Fruit fly (Drosophila melanogaster) whole organism, embryonic: ENCODE measurements around the gene Cby.

Experiments used
- Aef1 ChIP-seq: fragments of 200-800 bp; sonication (Bioruptor generic); IDR thresholded peaks from 3 replicates; pipeline ENCODE4 v1.3.6; 2022; ENCODE audit warnings: missing biosample characterization, missing genetic modification characterization
- Atf6 ChIP-seq: fragments of 200-800 bp; sonication (Bioruptor generic); IDR thresholded peaks from 2 replicates; pipeline ENCODE4 v1.3.6; 2022; ENCODE audit warnings: missing biosample characterization, missing genetic modification characterization
- Bdp1 ChIP-seq: fragments of 200-800 bp; sonication (Bioruptor generic); optimal IDR thresholded peaks from 3 replicates; lab custom pipeline; 2016; ENCODE audit warnings: missing biosample characterization, missing genetic modification characterization
- Blimp-1 ChIP-seq: fragments of 200-800 bp; sonication (Bioruptor generic); optimal IDR thresholded peaks from 3 replicates; lab custom pipeline; 2018; ENCODE audit warnings: missing biosample characterization, missing genetic modification characterization, mild to moderate bottlenecking, moderate library complexity, missing genetic modification reagents
- CG12744 ChIP-seq: fragments of 200-800 bp; sonication (Bioruptor generic); optimal IDR thresholded peaks from 2 replicates; lab custom pipeline; 2016; ENCODE audit warnings: missing biosample characterization, missing genetic modification characterization
- CG13123 ChIP-seq: fragments of 200-800 bp; sonication (Bioruptor generic); optimal IDR thresholded peaks from 2 replicates; lab custom pipeline; 2016; ENCODE audit warnings: missing biosample characterization, missing genetic modification characterization
- CG15269 ChIP-seq: fragments of 200-800 bp; sonication (Bioruptor generic); optimal IDR thresholded peaks from 2 replicates; lab custom pipeline; 2018; ENCODE audit warnings: missing biosample characterization, mild to moderate bottlenecking, missing genetic modification characterization, moderate library complexity
- CG1603 ChIP-seq: fragments of 200-800 bp; sonication (Bioruptor generic); optimal IDR thresholded peaks from 2 replicates; lab custom pipeline; 2019; ENCODE audit warnings: missing biosample characterization, mild to moderate bottlenecking, missing genetic modification characterization, moderate library complexity
- CG17328 ChIP-seq: fragments of 200-800 bp; sonication (Bioruptor generic); IDR thresholded peaks from 2 replicates; pipeline ENCODE4 v1.3.6; 2022; ENCODE audit warnings: missing biosample characterization, missing genetic modification characterization
- CG17385 ChIP-seq: fragments of 200-800 bp; sonication (Bioruptor generic); optimal IDR thresholded peaks from 3 replicates; lab custom pipeline; 2018; ENCODE audit warnings: missing biosample characterization, mild to moderate bottlenecking, missing genetic modification characterization
- CG18262 ChIP-seq: fragments of 200-800 bp; optimal IDR thresholded peaks from 3 replicates; lab custom pipeline; 2019; ENCODE audit warnings: missing biosample characterization, mild to moderate bottlenecking, missing genetic modification characterization, moderate library complexity
- CG18764 ChIP-seq: fragments of 200-800 bp; sonication (Bioruptor generic); optimal IDR thresholded peaks from 3 replicates; lab custom pipeline; 2016; ENCODE audit warnings: missing biosample characterization, missing genetic modification characterization
- CG2202 ChIP-seq: fragments of 200-800 bp; sonication (Bioruptor generic); optimal IDR thresholded peaks from 2 replicates; lab custom pipeline; 2018; ENCODE audit warnings: missing biosample characterization, mild to moderate bottlenecking, missing genetic modification characterization
- CG34376 ChIP-seq: fragments of 200-800 bp; sonication (Bioruptor generic); optimal IDR thresholded peaks from 2 replicates; lab custom pipeline; 2018; ENCODE audit warnings: missing biosample characterization, mild to moderate bottlenecking, missing genetic modification characterization
- CG4328 ChIP-seq: fragments of 200-800 bp; sonication (Bioruptor generic); optimal IDR thresholded peaks from 3 replicates; lab custom pipeline; 2017; ENCODE audit warnings: missing biosample characterization, missing genetic modification reagents, missing genetic modification characterization
- CG4707 ChIP-seq: fragments of 200-800 bp; sonication (Bioruptor generic); optimal IDR thresholded peaks from 2 replicates; lab custom pipeline; 2018; ENCODE audit warnings: missing biosample characterization, mild to moderate bottlenecking, missing genetic modification characterization, moderate library complexity
- CG5953 ChIP-seq: fragments of 200-800 bp; sonication (Bioruptor generic); IDR thresholded peaks from 2 replicates; pipeline ENCODE4 v1.3.6; 2022; ENCODE audit warnings: missing biosample characterization, missing genetic modification characterization
- CG6254 ChIP-seq: fragments of 200-800 bp; sonication (Bioruptor generic); optimal IDR thresholded peaks from 3 replicates; lab custom pipeline; 2017; ENCODE audit warnings: mild to moderate bottlenecking, missing biosample characterization, missing genetic modification reagents, missing genetic modification characterization
- CG8281 ChIP-seq: fragments of 200-800 bp; sonication (Bioruptor generic); optimal IDR thresholded peaks from 2 replicates; lab custom pipeline; 2018; ENCODE audit warnings: missing biosample characterization, mild to moderate bottlenecking, missing genetic modification characterization, moderate library complexity
- CG9797 ChIP-seq: fragments of 200-800 bp; sonication (Bioruptor generic); optimal IDR thresholded peaks from 3 replicates; lab custom pipeline; 2018; ENCODE audit warnings: missing biosample characterization, mild to moderate bottlenecking, missing genetic modification characterization
- CG9876 ChIP-seq: fragments of 200-800 bp; sonication (Bioruptor generic); optimal IDR thresholded peaks from 2 replicates; lab custom pipeline; 2016; ENCODE audit warnings: missing biosample characterization, missing genetic modification characterization
- Drgx ChIP-seq: fragments of 200-800 bp; sonication (Bioruptor generic); IDR thresholded peaks from 2 replicates; pipeline ENCODE4 v1.3.6; 2022; ENCODE audit warnings: missing biosample characterization, missing genetic modification characterization
- Ets97D ChIP-seq: fragments of 200-800 bp; sonication (Bioruptor generic); optimal IDR thresholded peaks from 3 replicates; lab custom pipeline; 2016; ENCODE audit warnings: missing biosample characterization, missing genetic modification characterization
- Hr3 ChIP-seq: fragments of 200-800 bp; sonication (Bioruptor generic); optimal IDR thresholded peaks from 3 replicates; lab custom pipeline; 2016; ENCODE audit warnings: missing biosample characterization, missing genetic modification characterization
- NK7.1 ChIP-seq: fragments of 200-800 bp; sonication (Bioruptor generic); optimal IDR thresholded peaks from 3 replicates; lab custom pipeline; 2016; ENCODE audit warnings: missing biosample characterization, missing genetic modification characterization
- NfI ChIP-seq: fragments of 200-800 bp; sonication (Bioruptor generic); optimal IDR thresholded peaks from 3 replicates; lab custom pipeline; 2018; ENCODE audit warnings: missing biosample characterization, mild to moderate bottlenecking, missing genetic modification characterization, moderate library complexity
- Oli ChIP-seq: fragments of 200-800 bp; sonication (Bioruptor generic); optimal IDR thresholded peaks from 2 replicates; lab custom pipeline; 2018; ENCODE audit warnings: missing biosample characterization, mild to moderate bottlenecking, missing genetic modification characterization, moderate library complexity
- Opbp ChIP-seq: fragments of 200-800 bp; sonication (Bioruptor generic); IDR thresholded peaks from 3 replicates; pipeline ENCODE4 v1.3.6; 2022; ENCODE audit warnings: missing biosample characterization, missing genetic modification characterization; ENCODE audit not compliant: partially characterized antibody
- Rx ChIP-seq: fragments of 200-800 bp; sonication (Bioruptor generic); IDR thresholded peaks from 2 replicates; pipeline ENCODE4 v1.3.6; 2022; ENCODE audit warnings: missing biosample characterization, missing genetic modification characterization
- Scr ChIP-seq: fragments of 200-800 bp; sonication (Bioruptor generic); IDR thresholded peaks from 2 replicates; pipeline ENCODE4 v1.3.6; 2022; ENCODE audit warnings: missing biosample characterization, missing genetic modification characterization; ENCODE audit not compliant: partially characterized antibody
- Trl ChIP-seq, 3 experiments: fragments of >200 bp in 2 of 3; fragments of 200-800 bp in 1 of 3; sonication (Bioruptor generic) in 1 of 3; optimal IDR thresholded peaks; 2 replicates in 1 of 3; 3 replicates in 2 of 3; lab custom pipeline; 2016 to 2017; ENCODE audit warnings: missing biosample characterization in 1 of 3, missing genetic modification characterization in 1 of 3
- al ChIP-seq: fragments of 200-800 bp; sonication (Bioruptor generic); IDR thresholded peaks from 2 replicates; pipeline ENCODE4 v1.3.6; 2022; ENCODE audit warnings: missing biosample characterization, missing genetic modification characterization
- ase ChIP-seq: fragments of 200-800 bp; sonication (Bioruptor generic); IDR thresholded peaks from 3 replicates; pipeline ENCODE4 v1.3.6; 2022; ENCODE audit warnings: missing biosample characterization, missing genetic modification characterization
- bowl ChIP-seq: fragments of 200-800 bp; sonication (Bioruptor generic); IDR thresholded peaks from 2 replicates; pipeline ENCODE4 v1.3.6; 2022; ENCODE audit warnings: missing biosample characterization, missing genetic modification characterization
- cato ChIP-seq: fragments of 200-800 bp; sonication (Bioruptor generic); optimal IDR thresholded peaks from 2 replicates; lab custom pipeline; 2016; ENCODE audit warnings: missing biosample characterization, missing genetic modification characterization, borderline replicate concordance
- ci ChIP-seq: fragments of 200-800 bp; sonication (Bioruptor generic); IDR thresholded peaks from 3 replicates; pipeline ENCODE4 v1.3.6; 2022; ENCODE audit warnings: missing biosample characterization, missing genetic modification characterization
- dysf ChIP-seq: fragments of 200-800 bp; sonication (Bioruptor generic); IDR thresholded peaks from 3 replicates; pipeline ENCODE4 v1.3.6; 2022; ENCODE audit warnings: missing biosample characterization, missing genetic modification characterization
- fu2 ChIP-seq: fragments of 200-800 bp; sonication (Bioruptor generic); optimal IDR thresholded peaks from 2 replicates; lab custom pipeline; 2016; ENCODE audit warnings: missing biosample characterization, missing genetic modification characterization
- gt ChIP-seq: fragments of 200-800 bp; sonication (Bioruptor generic); IDR thresholded peaks from 2 replicates; pipeline ENCODE4 v1.3.6; 2022; ENCODE audit warnings: missing biosample characterization, missing genetic modification characterization
- ken ChIP-seq: fragments of 200-800 bp; sonication (Bioruptor generic); IDR thresholded peaks from 3 replicates; pipeline ENCODE4 v1.3.6; 2022; ENCODE audit warnings: missing biosample characterization, missing genetic modification characterization
- lov ChIP-seq, 2 experiments: fragments of 200-800 bp in 1 of 2; fragments of >200 bp in 1 of 2; sonication (Bioruptor generic) in 1 of 2; IDR thresholded peaks in 1 of 2; optimal IDR thresholded peaks in 1 of 2; 2 replicates in 1 of 2; 3 replicates in 1 of 2; pipeline versions ENCODE4 v1.3.6 to Lab custom; 2017 to 2022; ENCODE audit warnings: missing biosample characterization in 1 of 2, missing genetic modification characterization in 1 of 2
- pb ChIP-seq: fragments of 200-800 bp; sonication (Bioruptor generic); optimal IDR thresholded peaks from 3 replicates; lab custom pipeline; 2016; ENCODE audit warnings: missing biosample characterization, missing genetic modification characterization
- sima ChIP-seq: fragments of 200-800 bp; sonication (Bioruptor generic); optimal IDR thresholded peaks from 2 replicates; lab custom pipeline; 2016; ENCODE audit warnings: missing biosample characterization, missing genetic modification characterization
- sna ChIP-seq: fragments of 200-800 bp; sonication (Bioruptor generic); IDR thresholded peaks from 2 replicates; pipeline ENCODE4 v1.3.6; 2022; ENCODE audit warnings: missing biosample characterization, missing genetic modification characterization; ENCODE audit not compliant: partially characterized antibody
- stwl ChIP-seq: fragments of 200-800 bp; sonication (Bioruptor generic); optimal IDR thresholded peaks from 3 replicates; lab custom pipeline; 2018; ENCODE audit warnings: missing biosample characterization, mild to moderate bottlenecking, missing genetic modification characterization, moderate library complexity
- tna ChIP-seq: fragments of 200-800 bp; sonication (Bioruptor generic); IDR thresholded peaks from 2 replicates; pipeline ENCODE4 v1.3.6; 2022; ENCODE audit warnings: missing biosample characterization, missing genetic modification characterization; ENCODE audit not compliant: partially characterized antibody
- unc-4 ChIP-seq: fragments of 200-800 bp; sonication (Bioruptor generic); IDR thresholded peaks from 2 replicates; pipeline ENCODE4 v1.3.6; 2022; ENCODE audit warnings: missing biosample characterization, missing genetic modification characterization; ENCODE audit not compliant: partially characterized antibody
- zen2 ChIP-seq: fragments of 200-800 bp; sonication (Bioruptor generic); IDR thresholded peaks from 3 replicates; pipeline ENCODE4 v1.3.6; 2022; ENCODE audit warnings: missing biosample characterization, missing genetic modification characterization; ENCODE audit not compliant: partially characterized antibody
- zfh2 ChIP-seq: fragments of 200-800 bp; sonication (Bioruptor generic); optimal IDR thresholded peaks from 2 replicates; lab custom pipeline; 2016; ENCODE audit warnings: missing biosample characterization, missing genetic modification characterization

Cby gene

DNA sequence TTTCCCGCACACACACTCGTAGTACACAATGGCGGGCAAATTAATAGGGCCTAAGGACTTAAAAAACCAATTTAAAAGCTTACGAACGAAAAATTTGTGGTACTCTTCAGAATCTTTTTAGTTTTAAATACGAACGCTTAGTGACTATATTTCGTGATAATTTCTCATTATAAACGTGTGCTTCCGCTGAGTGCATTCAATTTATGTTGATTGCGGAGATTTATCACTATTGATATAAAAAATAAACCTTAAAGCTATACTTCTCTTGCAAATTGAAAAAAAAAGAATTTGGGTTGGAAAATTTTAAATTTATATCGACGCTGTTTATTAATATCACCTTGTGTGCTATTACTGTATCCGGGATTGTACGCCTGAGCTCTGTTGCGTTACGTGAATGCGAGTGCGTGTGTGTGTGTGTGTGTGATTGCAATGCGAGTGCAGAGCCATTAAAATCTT lies 18.8 kb upstream of the Cby start (continued):
- TF ChIP-seq cato (peak; percentile 24), zen2 (GFP tag; lab: Robert Waterston, UW) (no peak), Hr3 (GFP tag; lab: Kevin White, UChicago) (peak; percentile 56), CG1603 (peak; percentile 11), CG12744 (GFP tag; lab: Kevin White, UChicago) (peak; percentile 28), Aef1 (GFP tag; lab: Robert Waterston, UW) (no peak), NK7.1 (GFP tag; lab: Kevin White, UChicago) (peak; percentile 29), zfh2 (GFP tag; lab: Kevin White, UChicago) (peak; percentile 1), CG18764 (GFP tag; lab: Kevin White, UChicago) (peak; percentile 2), CG18262 (tag; lab: Kevin White, UChicago) (peak; percentile 91), Oli (tag; lab: Kevin White, UChicago) (peak; percentile 78), al (GFP tag; lab: Robert Waterston, UW) (no peak), stwl (peak; percentile 7), CG17328 (GFP tag; lab: Robert Waterston, UW) (peak; percentile 32; the same call in 1 of the 2 replicates), bowl (GFP tag; lab: Robert Waterston, UW) (no peak), fu2 (GFP tag; lab: Kevin White, UChicago) (no peak), CG2202 (tag; lab: Kevin White, UChicago) (no peak), Bdp1 (GFP tag; lab: Kevin White, UChicago) (no peak), lov (optimal IDR thresholded peaks at IDR 0.05; lab: Kevin White, UChicago) (no peak), lov (GFP tag; IDR thresholded peaks at IDR 0.05; lab: Robert Waterston, UW) (no peak), Scr (GFP tag; lab: Robert Waterston, UW) (no peak), CG15269 (peak; percentile 61), Blimp-1 (peak; percentile 71), Drgx (GFP tag; lab: Robert Waterston, UW) (peak; percentile 89), CG9876 (GFP tag; lab: Kevin White, UChicago) (peak; percentile 24), gt (GFP tag; lab: Robert Waterston, UW) (no peak), dysf (GFP tag; lab: Robert Waterston, UW) (peak; percentile 63), CG6254 (GFP tag; lab: Kevin White, UChicago) (peak; percentile 65), unc-4 (GFP tag; lab: Robert Waterston, UW) (no peak), CG4707 (GFP tag; lab: Kevin White, UChicago) (no peak), sna (no peak), Atf6 (GFP tag; lab: Robert Waterston, UW) (no peak), pb (GFP tag; lab: Kevin White, UChicago) (peak; percentile 46), ase (0 out of 3 replicates have a peak, but pooled peaks have one; percentile 26), NfI (GFP tag; lab: Kevin White, UChicago) (peak; percentile 43), sima (no peak), Opbp (GFP tag; lab: Robert Waterston, UW) (no peak), CG4328 (GFP tag; lab: Kevin White, UChicago) (peak; percentile 27), CG5953 (GFP tag; lab: Robert Waterston, UW) (no peak), Rx (no peak), CG17385 (peak; percentile 65), Trl (optimal IDR thresholded peaks at IDR 0.05; lab: Kevin White, UChicago) (no peak), Trl (GFP tag; optimal IDR thresholded peaks at IDR 0.05; lab: Kevin White, UChicago) (peak; percentile 66), Ets97D (GFP tag; lab: Kevin White, UChicago) (peak; percentile 37), CG34376 (GFP tag; lab: Kevin White, UChicago) (no peak), CG9797 (GFP tag; lab: Kevin White, UChicago) (no peak), CG8281 (tag; lab: Kevin White, UChicago) (peak; percentile 40), CG13123 (GFP tag; lab: Kevin White, UChicago) (peak; percentile 28), ken (GFP tag; lab: Robert Waterston, UW) (no peak), tna (GFP tag; lab: Robert Waterston, UW) (no peak), ci (GFP tag; lab: Robert Waterston, UW) (0 out of 3 replicates have a peak, but pooled peaks have one; percentile 13)
